Fruit fly (Drosophila melanogaster): Measurements from ENCODE around the gene CG11755.

Gene CG11755

DNA sequence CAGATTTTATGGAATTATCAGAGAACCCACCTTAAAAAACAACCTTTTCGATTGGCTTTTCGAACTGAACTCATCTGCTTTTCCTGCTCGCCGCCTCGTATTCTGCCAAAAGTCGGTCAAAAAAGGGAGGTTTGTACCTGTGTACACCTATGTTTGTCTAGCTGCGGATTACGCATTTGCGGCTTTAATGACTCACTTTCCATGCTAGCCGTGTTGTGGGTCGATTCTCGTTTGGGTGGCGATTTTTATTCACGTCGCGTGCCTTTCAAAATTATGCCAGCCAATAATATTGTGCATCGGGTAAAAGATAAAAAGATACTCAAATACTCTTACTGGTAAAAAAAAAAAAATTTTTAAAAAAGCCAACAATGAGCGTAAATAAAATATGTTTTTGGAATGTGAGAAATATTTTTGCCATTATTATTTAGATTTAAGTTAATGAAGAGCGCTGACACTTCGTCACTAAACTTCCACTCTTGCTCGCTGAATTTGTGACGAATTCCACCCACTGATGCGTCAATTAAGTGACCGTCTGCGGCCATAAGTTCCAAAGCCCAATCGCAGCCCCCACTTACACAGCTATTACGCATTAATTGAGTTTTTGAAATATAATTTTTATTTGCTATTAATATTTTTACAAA is 31.0 kb upstream of the CG11755 start, which contains the start of gene Cyp313b1 (continued):
- TF ChIP-seq CG2120 (GFP tag; optimal IDR thresholded peaks at IDR 0.05) (peak; percentile 13), kni (GFP tag; optimal IDR thresholded peaks at IDR 0.05) (peak; percentile 18), CG7372 (GFP tag; IDR thresholded peaks at IDR 0.05) (no peak), gem (tag; optimal IDR thresholded peaks at IDR 0.05) (peak; percentile 21), Rx (GFP tag; IDR thresholded peaks at IDR 0.05) (0 out of 2 replicates have a peak, but pooled peaks have one; percentile 17), NfI (GFP tag; optimal IDR thresholded peaks at IDR 0.05) (no peak), lilli (GFP tag; optimal IDR thresholded peaks at IDR 0.05) (peak; percentile 10), Dip3 (GFP tag; optimal IDR thresholded peaks at IDR 0.05) (no peak), Meics (GFP tag; optimal IDR thresholded peaks at IDR 0.05) (peak; percentile 89), CG3281 (GFP tag; optimal IDR thresholded peaks at IDR 0.05) (no peak), HLH54F (GFP tag; optimal IDR thresholded peaks at IDR 0.05) (no peak), HmgD (GFP tag; optimal IDR thresholded peaks at IDR 0.05) (no peak), Sox102F (GFP tag; optimal IDR thresholded peaks at IDR 0.05) (peak; percentile 22), CG11560 (tag; IDR thresholded peaks at IDR 0.05) (no peak), Ravus (GFP tag; IDR thresholded peaks at IDR 0.05) (no peak), CG10979 (tag; optimal IDR thresholded peaks at IDR 0.05) (no peak), CG2678 (tag; optimal IDR thresholded peaks at IDR 0.05) (peak; percentile 7), row (GFP tag; IDR thresholded peaks at IDR 0.05) (peak; percentile 51; the same call in 2 of the 3 replicates), lab (GFP tag; optimal IDR thresholded peaks at IDR 0.05) (peak; percentile 1)

DNA sequence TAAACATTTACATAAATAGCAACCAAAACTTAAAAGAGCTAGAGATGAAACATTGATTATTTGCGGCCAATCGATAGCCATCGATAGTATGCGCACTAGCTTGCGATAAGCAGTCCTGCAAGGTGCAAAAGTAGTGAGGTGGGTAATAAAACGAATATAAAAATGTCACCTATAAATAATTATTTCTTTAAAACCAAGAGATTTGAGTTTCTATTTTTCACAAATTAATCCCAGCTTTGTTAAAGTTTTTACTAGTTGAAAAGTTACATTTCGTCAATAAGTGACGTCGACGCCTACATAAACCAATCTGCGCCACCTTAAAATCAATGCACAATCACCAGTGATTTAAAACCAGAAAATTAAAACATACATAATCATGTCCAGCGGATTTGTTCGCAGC is 26.0 kb upstream of the CG11755 start, which contains the start of the genes Mkk4 and SLIRP2:
Gene Mkk4 (minus strand): TSS at position 56 of the 400 bp plus-strand sequence.
Gene SLIRP2 (plus strand): TSS at position 344 of the 400 bp plus-strand sequence.
- TF ChIP-seq CG6654 (GFP tag; optimal IDR thresholded peaks at IDR 0.05) (peak; percentile 92), inv (GFP tag; IDR thresholded peaks at IDR 0.05; ENCODE audit: partially characterized antibody) (peak; percentile 80), dmrt99B (tag; optimal IDR thresholded peaks at IDR 0.05) (peak; percentile 98), CG6254 (GFP tag; optimal IDR thresholded peaks at IDR 0.05) (peak; percentile 97), repo (GFP tag; optimal IDR thresholded peaks at IDR 0.05) (peak; percentile 98), chn (GFP tag; optimal IDR thresholded peaks at IDR 0.05) (peak; percentile 99), gce (GFP tag; IDR thresholded peaks at IDR 0.05) (peak; percentile 98), HmgD (GFP tag; optimal IDR thresholded peaks at IDR 0.05) (peak; percentile 98), CG11247 (GFP tag; IDR thresholded peaks at IDR 0.05) (peak; percentile 99), Sin3A (optimal IDR thresholded peaks at IDR 0.05) (peak; percentile 86), lab (GFP tag; optimal IDR thresholded peaks at IDR 0.05) (peak; percentile 99), NC2β (GFP tag; optimal IDR thresholded peaks at IDR 0.05) (peak; percentile 98), CG18262 (tag; optimal IDR thresholded peaks at IDR 0.05) (peak; percentile 99), CG16813 (GFP tag; IDR thresholded peaks at IDR 0.05; ENCODE audit: partially characterized antibody) (peak; percentile 87), Spps (tag; optimal IDR thresholded peaks at IDR 0.05) (peak; percentile 98), CG4617 (GFP tag; optimal IDR thresholded peaks at IDR 0.05; ENCODE audit: borderline replicate concordance) (peak; percentile 99), CG8765 (GFP tag; IDR thresholded peaks at IDR 0.05) (peak; percentile 98), Hr51 (GFP tag; optimal IDR thresholded peaks at IDR 0.05) (peak; percentile 99), CG1233 (GFP tag; optimal IDR thresholded peaks at IDR 0.05) (peak; percentile 98), CG12219 (GFP tag; optimal IDR thresholded peaks at IDR 0.05) (peak; percentile 98), stc (GFP tag; IDR thresholded peaks at IDR 0.05) (peak; percentile 99), yki (optimal IDR thresholded peaks at IDR 0.05) (no peak), HLHmδ (GFP tag; optimal IDR thresholded peaks at IDR 0.05) (peak; percentile 10), Dfd (GFP tag; optimal IDR thresholded peaks at IDR 0.05) (peak in 1 of 2 experiments; percentile 49), p53 (GFP tag; optimal IDR thresholded peaks at IDR 0.05) (peak; percentile 97), br (optimal IDR thresholded peaks at IDR 0.05) (no peak), ranshi (GFP tag; IDR thresholded peaks at IDR 0.05) (peak; percentile 99), bowl (GFP tag; IDR thresholded peaks at IDR 0.05) (peak; percentile 97), Lpt (GFP tag; optimal IDR thresholded peaks at IDR 0.05) (no peak), bab2 (GFP tag; optimal IDR thresholded peaks at IDR 0.05) (peak; percentile 99), CG4424 (GFP tag; optimal IDR thresholded peaks at IDR 0.05) (peak; percentile 99), Asciz (GFP tag; optimal IDR thresholded peaks at IDR 0.05) (peak; percentile 97), crol (GFP tag; IDR thresholded peaks at IDR 0.05) (peak; percentile 81), org-1 (GFP tag; optimal IDR thresholded peaks at IDR 0.05) (peak; percentile 97)

All from whole organism, embryonic.